Fruit fly (Drosophila melanogaster) S2 (cell line): Measurements from ENCODE around the gene CG33288.

ENCODE experiments used
- CG8478 ChIP-seq: fragments of >200 bp; optimal IDR thresholded peaks from 2 replicates; lab custom pipeline; 2018
- CTCF ChIP-seq, 2 experiments: fragments of >200 bp; optimal IDR thresholded peaks; 2 replicates each; lab custom pipeline; 2018

DNA sequence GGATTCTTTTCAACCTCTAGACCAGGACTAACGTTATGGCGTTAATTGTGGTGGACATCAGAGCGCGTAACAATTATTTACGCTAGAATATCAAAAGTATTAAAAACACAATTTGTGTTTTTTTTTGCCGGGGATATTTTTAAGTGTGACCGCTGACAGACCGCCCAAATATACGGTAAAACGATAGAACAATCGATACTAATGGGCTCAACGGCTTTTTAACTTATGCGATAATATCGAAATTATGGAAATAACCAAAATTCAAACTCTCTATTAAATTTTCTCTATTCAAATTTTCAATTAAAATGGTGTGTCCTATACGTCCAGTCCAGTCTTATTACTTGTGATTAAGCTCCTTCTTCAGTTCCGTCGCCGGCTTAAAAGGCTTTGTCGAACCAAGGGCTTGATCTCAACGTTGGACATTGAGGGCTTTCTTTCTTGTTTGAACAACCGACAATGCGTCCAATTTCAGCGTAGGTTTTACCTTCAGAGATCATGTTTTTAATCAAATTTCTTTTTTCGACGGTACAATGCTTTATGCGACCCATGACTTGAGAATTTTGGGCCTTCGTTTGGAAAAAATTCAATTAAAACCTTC is 13.7 kb downstream of the CG33288 start, which contains the start of gene CG5664:
- no peak for TF ChIP-seq CTCF (optimal IDR thresholded peaks at IDR 0.05; lab: Kevin White, UChicago)
- no peak for TF ChIP-seq CG8478 (lab: Kevin White, UChicago)
